Worm (Caenorhabditis elegans) whole organism, dauer: Measurements from ENCODE around the gene maph-9.

Source experiments
- unc-62 ChIP-seq: sonication (generic microtip); optimal IDR thresholded peaks from 2 replicates; lab custom pipeline; 2017; ENCODE audit warnings: missing biosample characterization, missing genetic modification reagents, missing genetic modification characterization

Gene maph-9

ce11 chrIV:7188528-7189422 is 32.3 kb downstream of the maph-9 start, which contains the start of gene srlf-7:
Gene srlf-7, plus strand, starts transcription at chrIV:7189287.
- TF ChIP-seq unc-62: no peak

ce11 chrIV:7190409-7190808 is 34.0 kb downstream of the maph-9 start:
- TF ChIP-seq unc-62: no peak

ce11 chrIV:7191745-7192144 is 35.3 kb downstream of the maph-9 start, which contains the start of gene R13A1.5:
Gene R13A1.5, minus strand, starts transcription at chrIV:7191845.
- TF ChIP-seq unc-62: no peak

- no peak for TF ChIP-seq unc-62
These were observed 39.3 kb downstream of the maph-9 start, which contains the start of gene best-16 for ce11 chrIV:7195734-7196133. Gene best-16, minus strand, starts transcription at chrIV:7195834.

ce11 chrIV:7196853-7197252 is 40.4 kb downstream of the maph-9 start, which contains the start of gene unc-8:
Gene unc-8, plus strand, starts transcription at chrIV:7197153.
- TF ChIP-seq unc-62: no peak

- TF ChIP-seq unc-62: no peak
These were observed 47.3 kb downstream of the maph-9 start, which contains the start of gene R13A1.3 for ce11 chrIV:7203696-7204095. Gene R13A1.3, plus strand, starts transcription at chrIV:7203996.

- no peak for TF ChIP-seq unc-62
These were observed 49.5 kb downstream of the maph-9 start, which contains the start of gene kcc-1 for ce11 chrIV:7205969-7206368. Gene kcc-1, plus strand, starts transcription at chrIV:7206269.

- TF ChIP-seq unc-62: no peak
These were observed 52.5 kb downstream of the maph-9 start for ce11 chrIV:7208961-7209360.
